Fruit fly (Drosophila melanogaster): ENCODE results near the gene cutlet.

The cutlet gene

dm6 chr2L:3740443-3740842 lies 28.9 kb upstream of the cutlet start (continued):
- TF ChIP-seq CG18619 (GFP tag; optimal IDR thresholded peaks at IDR 0.05) (no peak), cwo (GFP tag; optimal IDR thresholded peaks at IDR 0.05) (peak; percentile 12), CG9437 (GFP tag; optimal IDR thresholded peaks at IDR 0.05) (no peak), sens (GFP tag) (peak; percentile 50), row (GFP tag; IDR thresholded peaks at IDR 0.05) (peak; percentile 52; the same call in 2 of the 3 replicates), nerfin-2 (GFP tag; IDR thresholded peaks at IDR 0.05; ENCODE audit: partially characterized antibody) (no peak), gro (GFP tag; optimal IDR thresholded peaks at IDR 0.05) (peak; percentile 2), CG33213 (GFP tag; optimal IDR thresholded peaks at IDR 0.05) (no peak), zen2 (GFP tag; IDR thresholded peaks at IDR 0.05; ENCODE audit: partially characterized antibody) (no peak), CG30020 (tag; optimal IDR thresholded peaks at IDR 0.05) (no peak), dmrt99B (tag; optimal IDR thresholded peaks at IDR 0.05) (peak; percentile 40), lab (GFP tag; optimal IDR thresholded peaks at IDR 0.05) (peak; percentile 62), Hr51 (GFP tag; optimal IDR thresholded peaks at IDR 0.05) (peak in 1 of 2 experiments; percentile 33), HHEX (GFP tag; optimal IDR thresholded peaks at IDR 0.05) (peak; percentile 6), CG6683 (GFP tag; optimal IDR thresholded peaks at IDR 0.05) (no peak), Jarid2 (GFP tag; optimal IDR thresholded peaks at IDR 0.05) (no peak), grau (tag; optimal IDR thresholded peaks at IDR 0.05) (peak; percentile 46), pita (GFP tag; optimal IDR thresholded peaks at IDR 0.05) (no peak), dm (GFP tag; optimal IDR thresholded peaks at IDR 0.05) (no peak), Fer2 (tag; optimal IDR thresholded peaks at IDR 0.05) (no peak), luna (GFP tag; optimal IDR thresholded peaks at IDR 0.05) (no peak), phol (tag; optimal IDR thresholded peaks at IDR 0.05) (peak; percentile 12), HLHmδ (GFP tag; optimal IDR thresholded peaks at IDR 0.05) (no peak), YL-1 (GFP tag; optimal IDR thresholded peaks at IDR 0.05) (no peak), CG12104 (GFP tag; optimal IDR thresholded peaks at IDR 0.05) (no peak), caup (GFP tag; optimal IDR thresholded peaks at IDR 0.05; ENCODE audit: severe bottlenecking) (peak; percentile 2), CG9215 (GFP tag; IDR thresholded peaks at IDR 0.05) (no peak), ash1 (GFP tag; optimal IDR thresholded peaks at IDR 0.05) (no peak), gcm (GFP tag; optimal IDR thresholded peaks at IDR 0.05) (no peak), CG15514 (GFP tag; optimal IDR thresholded peaks at IDR 0.05) (peak; percentile 26), fru (optimal IDR thresholded peaks at IDR 0.05) (no peak), fd64A (GFP tag; optimal IDR thresholded peaks at IDR 0.05) (no peak), CG11085 (GFP tag; IDR thresholded peaks at IDR 0.05) (no peak), CG1792 (GFP tag; optimal IDR thresholded peaks at IDR 0.05) (no peak), Rfx (GFP tag; IDR thresholded peaks at IDR 0.05) (peak; percentile 25), Oli (tag; optimal IDR thresholded peaks at IDR 0.05) (peak; percentile 35), CG6854 (GFP tag; optimal IDR thresholded peaks at IDR 0.05) (no peak), Med (GFP tag) (peak; percentile 75), ac (GFP tag; optimal IDR thresholded peaks at IDR 0.05) (no peak), CG11247 (GFP tag; IDR thresholded peaks at IDR 0.05) (no peak), lilli (GFP tag; optimal IDR thresholded peaks at IDR 0.05) (peak; percentile 9), Asciz (GFP tag; optimal IDR thresholded peaks at IDR 0.05) (peak; percentile 12), bsh (GFP tag; optimal IDR thresholded peaks at IDR 0.05) (no peak), ftz-f1 (GFP tag; optimal IDR thresholded peaks at IDR 0.05) (no peak), CG8290 (GFP tag; optimal IDR thresholded peaks at IDR 0.05) (no peak), CG8290 (tag; optimal IDR thresholded peaks at IDR 0.05) (peak in 1 of 2 experiments; percentile 18), gfzf (GFP tag; optimal IDR thresholded peaks at IDR 0.05) (no peak), esg (GFP tag; conservative IDR thresholded peaks at IDR 0.05) (no peak), CG13287 (GFP tag; IDR thresholded peaks at IDR 0.05; ENCODE audit: partially characterized antibody) (no peak), Vsx1 (GFP tag; optimal IDR thresholded peaks at IDR 0.05) (no peak)

All from whole organism, embryonic.